Worm (Caenorhabditis elegans): ENCODE measurements around the gene Y50D4C.6.

ce11 chrV:910588-910987 lies 39.1 kb downstream of the Y50D4C.6 start:
- no peak for TF ChIP-seq him-1 (tag; optimal IDR thresholded peaks at IDR 0.05)
- TF ChIP-seq W03F9.2 (tag; optimal IDR thresholded peaks at IDR 0.05): no peak
- TF ChIP-seq dao-5 (tag; optimal IDR thresholded peaks at IDR 0.05): no peak
